Worm (Caenorhabditis elegans) whole organism, mixed stage, embryonic: ENCODE data around the gene F49F1.14.

ENCODE experiments used
- M03D4.4 ChIP-seq: sonication (generic microtip); optimal IDR thresholded peaks from 2 replicates; lab custom pipeline; 2017; ENCODE audit warnings: mild to moderate bottlenecking, missing genetic modification characterization, missing compliant biosample characterization
- blmp-1 ChIP-seq: fragments of 150-350 bp; optimal IDR thresholded peaks from 2 replicates; lab custom pipeline; 2014; ENCODE audit warnings: missing biosample characterization, missing genetic modification characterization
- nhr-12 ChIP-seq: fragments of 150-350 bp; optimal IDR thresholded peaks from 2 replicates; lab custom pipeline; 2014; ENCODE audit warnings: missing biosample characterization, missing genetic modification characterization
- nhr-237 ChIP-seq: fragments of 150-350 bp; optimal IDR thresholded peaks from 2 replicates; lab custom pipeline; 2014; ENCODE audit warnings: missing biosample characterization, missing genetic modification characterization
- nhr-28 ChIP-seq: fragments of 150-350 bp; optimal IDR thresholded peaks from 2 replicates; lab custom pipeline; 2014; ENCODE audit warnings: missing biosample characterization, missing genetic modification characterization
- pha-4 ChIP-seq: fragments of 150-350 bp; optimal IDR thresholded peaks from 2 replicates; lab custom pipeline; 2018; ENCODE audit warnings: missing biosample characterization, missing genetic modification reagents, missing genetic modification characterization
- unc-39 ChIP-seq: fragments of 150-350 bp; optimal IDR thresholded peaks from 2 replicates; lab custom pipeline; 2014; ENCODE audit warnings: missing biosample characterization, missing genetic modification characterization

- no peak for TF ChIP-seq nhr-28 (tag; lab: Kevin White, UChicago)
- no peak for TF ChIP-seq nhr-237 (tag; lab: Kevin White, UChicago)
- no peak for TF ChIP-seq blmp-1
- TF ChIP-seq pha-4 (tag; lab: Kevin White, UChicago) = no peak
- TF ChIP-seq unc-39 = no peak
- no peak for TF ChIP-seq M03D4.4 (tag; lab: Kevin White, UChicago)
- TF ChIP-seq nhr-12 (tag; lab: Kevin White, UChicago) = no peak
Observed at ce11 chrIV:4085787-4086262, 26.5 kb downstream of the F49F1.14 start, which contains the start of gene C35B1.2.
